Worm (Caenorhabditis elegans) whole organism, young adult: Measurements from ENCODE around the gene rike-1.

Experiments used
- F37B4.10 ChIP-seq: fragments of 200-800 bp; sonication (Bioruptor generic); IDR thresholded peaks from 2 replicates; pipeline ENCODE4 v1.3.6; 2022; ENCODE audit warnings: missing genetic modification characterization, missing compliant biosample characterization
- F55B11.4 ChIP-seq: sonication (generic microtip); optimal IDR thresholded peaks from 2 replicates; lab custom pipeline; 2016; ENCODE audit warnings: missing compliant biosample characterization, missing genetic modification characterization, borderline replicate concordance; ENCODE audit not compliant: insufficient read depth
- F57A8.1 ChIP-seq: fragments of 200-800 bp; sonication (Bioruptor generic); optimal IDR thresholded peaks from 2 replicates; lab custom pipeline; 2018; ENCODE audit warnings: mild to moderate bottlenecking, missing genetic modification characterization, moderate library complexity, missing compliant biosample characterization
- K11D2.4 ChIP-seq: fragments of 200-800 bp; sonication (Bioruptor generic); IDR thresholded peaks from 2 replicates; pipeline ENCODE4 v1.3.6; 2022; ENCODE audit warnings: missing genetic modification reagents, missing genetic modification characterization, missing compliant biosample characterization
- K12H6.12 ChIP-seq: fragments of 200-800 bp; sonication (Bioruptor generic); optimal IDR thresholded peaks from 2 replicates; lab custom pipeline; 2018; ENCODE audit warnings: mild to moderate bottlenecking, missing genetic modification characterization, missing compliant biosample characterization
- Y56A3A.18 ChIP-seq: fragments of 200-800 bp; sonication (Bioruptor generic); IDR thresholded peaks from 2 replicates; pipeline ENCODE4 v1.3.6; 2022; ENCODE audit warnings: missing genetic modification reagents, missing genetic modification characterization, missing compliant biosample characterization
- Y67H2A.10 ChIP-seq: fragments of 200-800 bp; sonication (Bioruptor generic); conservative IDR thresholded peaks from 2 replicates; pipeline ENCODE4 v1.3.6; 2022; ENCODE audit warnings: missing genetic modification reagents, missing genetic modification characterization, missing compliant biosample characterization
- Y79H2A.3 ChIP-seq: fragments of 200-800 bp; sonication (Bioruptor generic); conservative IDR thresholded peaks from 2 replicates; pipeline ENCODE4 v1.3.6; 2022; ENCODE audit warnings: missing genetic modification reagents, missing genetic modification characterization, missing compliant biosample characterization
- Y95B8A.8 ChIP-seq: fragments of 200-800 bp; sonication (Bioruptor generic); IDR thresholded peaks from 2 replicates; pipeline ENCODE4 v1.3.6; 2022; ENCODE audit warnings: missing genetic modification reagents, missing genetic modification characterization, missing compliant biosample characterization
- ZK185.1 ChIP-seq: sonication (generic microtip); optimal IDR thresholded peaks from 2 replicates; lab custom pipeline; 2016; ENCODE audit warnings: mild to moderate bottlenecking, missing genetic modification characterization, missing compliant biosample characterization; ENCODE audit not compliant: poor library complexity, severe bottlenecking
- athp-1 ChIP-seq: sonication (generic microtip); optimal IDR thresholded peaks from 2 replicates; lab custom pipeline; 2017; ENCODE audit warnings: mild to moderate bottlenecking, missing genetic modification characterization, missing compliant biosample characterization
- attf-3 ChIP-seq: fragments of 200-800 bp; sonication (Bioruptor generic); conservative IDR thresholded peaks from 2 replicates; pipeline ENCODE4 v1.3.6; 2022; ENCODE audit warnings: missing genetic modification reagents, missing genetic modification characterization, missing compliant biosample characterization
- bed-2 ChIP-seq: fragments of 200-800 bp; sonication (Bioruptor generic); IDR thresholded peaks from 2 replicates; pipeline ENCODE4 v1.3.6; 2022; ENCODE audit warnings: missing genetic modification reagents, missing genetic modification characterization, missing compliant biosample characterization
- cebp-1 ChIP-seq, 2 experiments: fragments of 200-800 bp in 1 of 2; sonication (Bioruptor generic) in 1 of 2; sonication (generic microtip) in 1 of 2; IDR thresholded peaks in 1 of 2; optimal IDR thresholded peaks in 1 of 2; 2 replicates each; pipeline versions ENCODE4 v1.3.6 to Lab custom; 2017 to 2022; ENCODE audit warnings: missing compliant biosample characterization in 2 of 2, missing genetic modification characterization in 2 of 2, mild to moderate bottlenecking in 1 of 2, missing genetic modification reagents in 1 of 2, moderate library complexity in 1 of 2
- ceh-79 ChIP-seq: sonication (generic microtip); optimal IDR thresholded peaks from 2 replicates; lab custom pipeline; 2017; ENCODE audit warnings: mild to moderate bottlenecking, missing genetic modification characterization, missing compliant biosample characterization
- ceh-91 ChIP-seq: fragments of 200-800 bp; sonication (Bioruptor generic); IDR thresholded peaks from 2 replicates; pipeline ENCODE4 v1.3.6; 2022; ENCODE audit warnings: missing genetic modification reagents, missing genetic modification characterization, missing compliant biosample characterization
- chd-7 ChIP-seq: sonication (generic microtip); optimal IDR thresholded peaks from 2 replicates; lab custom pipeline; 2016; ENCODE audit warnings: mild to moderate bottlenecking, missing genetic modification characterization, moderate library complexity, missing compliant biosample characterization
- dox-1 ChIP-seq: fragments of 200-800 bp; sonication (Bioruptor generic); IDR thresholded peaks from 2 replicates; pipeline ENCODE4 v1.3.6; 2022; ENCODE audit warnings: missing genetic modification reagents, missing genetic modification characterization, missing compliant biosample characterization
- efl-1 ChIP-seq: fragments of 150-350 bp; optimal IDR thresholded peaks from 2 replicates; lab custom pipeline; 2014; ENCODE audit warnings: missing biosample characterization, missing genetic modification reagents, missing genetic modification characterization
- egrh-3 ChIP-seq: fragments of 200-800 bp; sonication (Bioruptor generic); IDR thresholded peaks from 2 replicates; pipeline ENCODE4 v1.3.6; 2022; ENCODE audit warnings: missing genetic modification reagents, missing genetic modification characterization, missing compliant biosample characterization
- hlh-12 ChIP-seq: sonication (generic microtip); optimal IDR thresholded peaks from 2 replicates; lab custom pipeline; 2016; ENCODE audit warnings: missing genetic modification characterization, missing compliant biosample characterization
- hmg-1.2 ChIP-seq: fragments of 200-800 bp; sonication (Bioruptor generic); IDR thresholded peaks from 2 replicates; pipeline ENCODE4 v1.3.6; 2022; ENCODE audit warnings: missing genetic modification reagents, missing genetic modification characterization, missing compliant biosample characterization
- lin-26 ChIP-seq: fragments of 200-800 bp; sonication (Bioruptor generic); IDR thresholded peaks from 2 replicates; pipeline ENCODE4 v1.3.6; 2022; ENCODE audit warnings: missing genetic modification reagents, missing genetic modification characterization, missing compliant biosample characterization
- lsy-27 ChIP-seq: sonication (generic microtip); optimal IDR thresholded peaks from 2 replicates; lab custom pipeline; 2017; ENCODE audit warnings: missing genetic modification characterization, mild to moderate bottlenecking, missing compliant biosample characterization, antibody characterized with exemption, missing genotype, borderline replicate concordance; ENCODE audit not compliant: insufficient read depth
- madf-6 ChIP-seq: fragments of 200-800 bp; sonication (Bioruptor generic); IDR thresholded peaks from 2 replicates; pipeline ENCODE4 v1.3.6; 2022; ENCODE audit warnings: missing genetic modification reagents, missing genetic modification characterization, missing compliant biosample characterization
- nhr-120 ChIP-seq: fragments of 200-800 bp; sonication (Bioruptor generic); IDR thresholded peaks from 2 replicates; pipeline ENCODE4 v1.3.6; 2022; ENCODE audit warnings: missing genetic modification characterization, missing compliant biosample characterization
- nhr-27 ChIP-seq: fragments of 200-800 bp; sonication (Bioruptor generic); optimal IDR thresholded peaks from 2 replicates; lab custom pipeline; 2018; ENCODE audit warnings: mild to moderate bottlenecking, missing genetic modification characterization, moderate library complexity, missing compliant biosample characterization
- nhr-80 ChIP-seq: sonication (generic microtip); optimal IDR thresholded peaks from 2 replicates; lab custom pipeline; 2016; ENCODE audit warnings: missing genetic modification characterization, missing compliant biosample characterization
- pbrm-1 ChIP-seq: fragments of 200-800 bp; sonication (Bioruptor generic); IDR thresholded peaks from 2 replicates; pipeline ENCODE4 v1.3.6; 2022; ENCODE audit warnings: missing genetic modification reagents, missing genetic modification characterization, missing compliant biosample characterization
- rcor-1 ChIP-seq: fragments of 200-800 bp; sonication (Bioruptor generic); IDR thresholded peaks from 2 replicates; pipeline ENCODE4 v1.3.6; 2022; ENCODE audit warnings: missing genetic modification reagents, missing genetic modification characterization, missing compliant biosample characterization
- somi-1 ChIP-seq: fragments of 200-800 bp; sonication (Bioruptor generic); optimal IDR thresholded peaks from 2 replicates; lab custom pipeline; 2018; ENCODE audit warnings: mild to moderate bottlenecking, missing genetic modification characterization, missing compliant biosample characterization
- ztf-18 ChIP-seq: sonication (generic microtip); optimal IDR thresholded peaks from 2 replicates; lab custom pipeline; 2016; ENCODE audit warnings: missing genotype, mild to moderate bottlenecking, missing genetic modification characterization, missing compliant biosample characterization
- ztf-25 ChIP-seq: fragments of 200-800 bp; sonication (Bioruptor generic); IDR thresholded peaks from 2 replicates; pipeline ENCODE4 v1.3.6; 2022; ENCODE audit warnings: missing genetic modification reagents, missing genetic modification characterization, missing compliant biosample characterization
- ztf-26 ChIP-seq: sonication (generic microtip); optimal IDR thresholded peaks from 2 replicates; lab custom pipeline; 2017; ENCODE audit warnings: missing genetic modification characterization, missing compliant biosample characterization
- ztf-6 ChIP-seq: fragments of 200-800 bp; sonication (Bioruptor generic); IDR thresholded peaks from 2 replicates; pipeline ENCODE4 v1.3.6; 2022; ENCODE audit warnings: missing genetic modification reagents, missing genetic modification characterization, missing compliant biosample characterization

Gene rike-1

ce11 chrV:14501136-14501535, 44.5 kb downstream of the rike-1 start, which contains the start of gene R02D5.24:
Gene R02D5.24, plus strand, starts transcription at chrV:14501340.
- TF ChIP-seq F37B4.10 (GFP tag; lab: Robert Waterston, UW) (0 out of 2 replicates have a peak, but pooled peaks have one; percentile 40), madf-6 (no peak)
- TF ChIP-seq, all 124 proteins: peak for 1

ce11 chrV:14500554-14500953, 45.1 kb downstream of the rike-1 start:
- no peak for TF ChIP-seq chd-7 (tag; lab: Kevin White, UChicago)
- peak; percentile 14 for TF ChIP-seq efl-1 (GFP tag; lab: Kevin White, UChicago)
- peak; percentile 71 for TF ChIP-seq hmg-1.2 (GFP tag; lab: Robert Waterston, UW)

DNA sequence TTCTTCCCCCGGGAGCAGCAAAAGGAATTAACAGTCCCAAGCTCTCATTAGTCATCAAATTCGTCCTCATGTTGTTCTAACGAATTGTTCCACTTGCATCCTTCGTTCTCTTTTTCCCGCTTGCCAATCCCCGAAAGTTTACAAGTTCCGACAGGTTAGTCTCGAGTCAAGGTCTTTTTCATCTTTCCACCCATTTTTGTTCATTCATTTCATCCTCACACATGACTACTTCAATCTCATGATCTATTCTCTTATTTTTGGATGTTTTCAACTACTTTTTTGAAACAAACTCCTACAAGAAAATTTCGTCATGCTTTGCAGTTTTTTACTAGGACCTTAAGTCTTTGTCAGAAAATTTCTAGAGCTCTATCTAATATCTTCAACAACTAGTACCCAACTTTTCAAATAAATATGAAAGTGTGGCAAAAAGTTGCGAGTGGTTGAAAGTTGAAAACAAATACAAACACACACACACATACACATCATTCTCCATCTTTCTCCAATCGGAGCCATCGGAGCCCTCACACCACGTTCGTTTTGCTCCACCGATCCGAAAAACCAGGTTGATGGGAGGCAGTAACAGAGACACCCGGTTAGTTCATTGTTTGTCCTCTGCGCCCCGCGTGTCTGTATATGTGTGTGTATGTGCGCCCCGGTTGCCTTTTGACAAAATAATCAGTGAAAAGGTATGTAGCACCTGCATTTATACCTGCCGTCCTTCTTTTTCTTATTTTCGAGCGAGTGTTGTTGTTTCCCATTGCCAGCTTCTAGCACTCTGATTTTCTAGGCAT, 46.4 kb downstream of the rike-1 start:
- TF ChIP-seq ztf-25 (GFP tag; lab: Robert Waterston, UW) = no peak
- TF ChIP-seq nhr-80 (tag; lab: Kevin White, UChicago) = peak; percentile 21
- peak; percentile 51; the same call in 1 of the 2 replicates for TF ChIP-seq dox-1 (GFP tag; lab: Robert Waterston, UW)
- TF ChIP-seq lin-26 (GFP tag; lab: Robert Waterston, UW) = peak; percentile 30; the same call in 1 of the 2 replicates

ce11 chrV:14498204-14498603, 47.5 kb downstream of the rike-1 start:
- no peak for TF ChIP-seq rcor-1 (GFP tag; lab: Robert Waterston, UW)
- no peak for TF ChIP-seq athp-1 (tag; lab: Kevin White, UChicago)
- TF ChIP-seq ceh-91 (GFP tag; lab: Robert Waterston, UW) = no peak
- TF ChIP-seq somi-1 (GFP tag; lab: Kevin White, UChicago) = no peak
- no peak for TF ChIP-seq ztf-18 (tag; lab: Kevin White, UChicago)
- TF ChIP-seq bed-2 (GFP tag; lab: Robert Waterston, UW) = no peak
- no peak for TF ChIP-seq nhr-120 (GFP tag; lab: Robert Waterston, UW)
- no peak for TF ChIP-seq nhr-80 (tag; lab: Kevin White, UChicago)
- TF ChIP-seq pbrm-1 (GFP tag; lab: Robert Waterston, UW) = no peak
- TF ChIP-seq Y95B8A.8 (GFP tag; lab: Robert Waterston, UW) = no peak
- no peak for TF ChIP-seq Y79H2A.3
- TF ChIP-seq ZK185.1 = no peak
- TF ChIP-seq F55B11.4 (tag; lab: Kevin White, UChicago) = no peak
- TF ChIP-seq, all 124 proteins: peak for 0

DNA sequence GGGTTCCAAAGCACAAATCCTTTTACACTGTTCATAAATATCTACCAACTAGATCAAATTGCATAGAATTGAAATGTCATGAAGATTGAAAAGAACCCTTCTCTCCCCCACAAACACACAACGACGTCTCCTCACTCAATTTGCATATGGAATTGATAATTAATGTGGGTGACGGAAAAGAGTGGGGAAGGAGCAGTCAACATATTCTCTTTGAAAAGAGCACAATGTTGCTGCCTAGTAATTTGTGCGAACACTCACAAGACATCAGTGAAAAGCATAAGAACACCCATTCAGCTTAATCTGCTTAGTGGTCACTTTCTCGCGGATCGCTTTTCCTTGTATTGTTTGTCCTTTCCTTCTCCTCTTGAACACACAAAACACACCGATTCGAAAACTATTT, 49.2 kb downstream of the rike-1 start:
- TF ChIP-seq Y56A3A.18 = 0 out of 2 replicates have a peak, but pooled peaks have one; percentile 36
- TF ChIP-seq attf-3 (GFP tag; lab: Robert Waterston, UW) = no peak

DNA sequence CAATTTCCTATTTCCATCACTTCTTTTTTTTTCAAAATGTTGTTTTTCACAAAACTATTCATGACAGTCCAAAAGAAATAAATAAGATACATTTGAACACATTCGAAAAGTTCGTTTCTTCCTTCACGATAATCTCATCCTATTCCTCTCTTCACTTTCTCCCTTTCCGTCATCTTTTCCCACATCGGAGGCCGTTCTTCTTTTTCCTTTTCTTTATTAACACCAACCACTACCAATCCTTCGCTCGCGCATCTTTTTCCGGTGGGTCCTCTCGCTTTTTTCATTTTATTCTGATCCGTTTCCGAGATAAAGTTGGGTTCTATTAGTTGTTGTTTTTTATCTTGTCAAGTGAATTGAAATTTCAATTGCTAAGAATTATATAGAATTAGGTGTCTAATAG, 50.2 kb downstream of the rike-1 start:
- no peak for TF ChIP-seq egrh-3 (GFP tag; lab: Robert Waterston, UW)
- no peak for TF ChIP-seq chd-7 (tag; lab: Kevin White, UChicago)
- no peak for TF ChIP-seq Y67H2A.10
- no peak for TF ChIP-seq F57A8.1 (GFP tag; lab: Kevin White, UChicago)
- no peak for TF ChIP-seq ztf-26
- TF ChIP-seq lsy-27 = no peak
- no peak for TF ChIP-seq K12H6.12 (tag; lab: Kevin White, UChicago)
- TF ChIP-seq cebp-1 (GFP tag; IDR thresholded peaks at IDR 0.05; lab: Robert Waterston, UW) = no peak
- no peak for TF ChIP-seq cebp-1 (tag; optimal IDR thresholded peaks at IDR 0.05; lab: Kevin White, UChicago)
- no peak for TF ChIP-seq hlh-12 (tag; lab: Kevin White, UChicago)
- TF ChIP-seq ceh-79 (tag; lab: Kevin White, UChicago) = no peak
- no peak for TF ChIP-seq ztf-6 (GFP tag; lab: Robert Waterston, UW)
- TF ChIP-seq K11D2.4 (GFP tag; lab: Robert Waterston, UW) = no peak
- no peak for TF ChIP-seq nhr-27 (tag; lab: Kevin White, UChicago)
